Fruit fly (Drosophila melanogaster) whole organism, adult: Measurements from ENCODE around the gene CG32204.

ENCODE experiments used
- CG11617 ChIP-seq: fragments of 200-800 bp; sonication (Bioruptor generic); optimal IDR thresholded peaks from 2 replicates; lab custom pipeline; 2017; ENCODE audit warnings: mild to moderate bottlenecking, missing biosample characterization, missing genetic modification reagents, missing genetic modification characterization
- CG12768 ChIP-seq: fragments of 200-800 bp; sonication (Bioruptor generic); optimal IDR thresholded peaks from 2 replicates; lab custom pipeline; 2017; ENCODE audit warnings: missing biosample characterization, missing genetic modification characterization, mild to moderate bottlenecking, moderate library complexity, missing genetic modification reagents
- CG14711 ChIP-seq: fragments of 200-800 bp; sonication (Bioruptor generic); optimal IDR thresholded peaks from 2 replicates; lab custom pipeline; 2018; ENCODE audit warnings: missing biosample characterization, mild to moderate bottlenecking, missing genetic modification characterization, moderate library complexity
- CG1620 ChIP-seq: fragments of 200-800 bp; sonication (Bioruptor generic); optimal IDR thresholded peaks from 2 replicates; lab custom pipeline; 2016; ENCODE audit warnings: missing biosample characterization, missing genetic modification characterization
- CG33017 ChIP-seq: fragments of 200-800 bp; sonication (Bioruptor generic); optimal IDR thresholded peaks from 2 replicates; lab custom pipeline; 2018; ENCODE audit warnings: missing biosample characterization, mild to moderate bottlenecking, missing genetic modification characterization, moderate library complexity
- CG5204 ChIP-seq: fragments of 200-800 bp; sonication (Bioruptor generic); optimal IDR thresholded peaks from 2 replicates; lab custom pipeline; 2016; ENCODE audit warnings: missing biosample characterization, missing genetic modification characterization
- CG7045 ChIP-seq: fragments of 200-800 bp; sonication (Bioruptor generic); optimal IDR thresholded peaks from 2 replicates; lab custom pipeline; 2017; ENCODE audit warnings: missing biosample characterization, mild to moderate bottlenecking, missing genetic modification characterization
- CG7101 ChIP-seq: fragments of 200-800 bp; sonication (Bioruptor generic); optimal IDR thresholded peaks from 2 replicates; lab custom pipeline; 2018; ENCODE audit warnings: missing biosample characterization, mild to moderate bottlenecking, missing genetic modification characterization, moderate library complexity
- Clk ChIP-seq: fragments of 200-800 bp; sonication (Bioruptor generic); optimal IDR thresholded peaks from 2 replicates; lab custom pipeline; 2017; ENCODE audit warnings: missing biosample characterization, missing genetic modification characterization
- Crg-1 ChIP-seq: fragments of 200-800 bp; sonication (Bioruptor generic); optimal IDR thresholded peaks from 2 replicates; lab custom pipeline; 2016; ENCODE audit warnings: missing biosample characterization, missing genetic modification characterization
- Hr96 ChIP-seq: fragments of 200-800 bp; sonication (Bioruptor generic); optimal IDR thresholded peaks from 2 replicates; lab custom pipeline; 2016; ENCODE audit warnings: missing biosample characterization, missing genetic modification characterization
- Mnt ChIP-seq: fragments of 200-800 bp; sonication (Bioruptor generic); optimal IDR thresholded peaks from 2 replicates; lab custom pipeline; 2016; ENCODE audit warnings: missing biosample characterization, mild to moderate bottlenecking, missing genetic modification characterization
- bab1 ChIP-seq: fragments of 200-800 bp; sonication (Bioruptor generic); optimal IDR thresholded peaks from 3 replicates; lab custom pipeline; 2019; ENCODE audit warnings: missing biosample characterization, mild to moderate bottlenecking, missing genetic modification characterization, moderate library complexity
- cic ChIP-seq: fragments of 200-800 bp; sonication (Bioruptor generic); optimal IDR thresholded peaks from 2 replicates; lab custom pipeline; 2017; ENCODE audit warnings: missing biosample characterization, mild to moderate bottlenecking, missing genetic modification characterization, moderate library complexity
- cnc ChIP-seq, 2 experiments: fragments of >200 bp; optimal IDR thresholded peaks; 2 replicates each; lab custom pipeline; 2017
- kay ChIP-seq: fragments of 200-800 bp; sonication (Bioruptor generic); peaks from one replicate; lab custom pipeline; 2016; ENCODE audit warnings: missing biosample characterization, missing genetic modification characterization, borderline replicate concordance
- ovo ChIP-seq: fragments of 200-800 bp; sonication (Bioruptor generic); optimal IDR thresholded peaks from 2 replicates; lab custom pipeline; 2016; ENCODE audit warnings: missing biosample characterization, missing genetic modification characterization
- pad ChIP-seq: fragments of 200-800 bp; sonication (Bioruptor generic); optimal IDR thresholded peaks from 3 replicates; lab custom pipeline; 2017; ENCODE audit warnings: missing biosample characterization, missing genetic modification characterization, mild to moderate bottlenecking, moderate library complexity, missing genetic modification reagents
- tj ChIP-seq: fragments of 200-800 bp; sonication (Bioruptor generic); optimal IDR thresholded peaks from 3 replicates; lab custom pipeline; 2017; ENCODE audit warnings: missing biosample characterization, mild to moderate bottlenecking, missing genetic modification characterization, moderate library complexity
- toe ChIP-seq: fragments of 200-800 bp; sonication (Bioruptor generic); optimal IDR thresholded peaks from 2 replicates; lab custom pipeline; 2016; ENCODE audit warnings: missing biosample characterization, missing genetic modification characterization

The CG32204 gene

DNA sequence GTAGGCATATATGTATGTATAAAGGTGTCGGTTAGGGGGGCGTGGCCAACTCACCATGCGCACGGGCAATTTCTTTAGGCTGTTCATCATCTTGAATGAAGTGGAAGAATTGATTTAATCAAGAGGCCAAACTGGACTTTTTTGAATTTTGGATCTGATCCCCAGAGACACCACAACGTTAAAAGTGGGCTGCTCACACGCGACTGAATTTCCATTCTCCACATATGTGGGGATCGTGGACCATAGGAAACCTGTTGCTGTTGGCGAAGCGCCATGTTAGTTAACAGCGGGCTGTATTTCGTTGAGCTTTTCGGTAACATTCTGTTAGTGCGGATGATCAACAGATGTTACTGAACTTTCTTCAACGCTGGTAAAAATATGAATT lies 47.8 kb downstream of the CG32204 start, which contains the start of gene CG3902:
CG3902 (minus strand) TSS at position 208 of the 385 bp plus-strand sequence.
- TF ChIP-seq CG11617 (no peak), bab1 (GFP tag; lab: Kevin White, UChicago) (peak; percentile 54), CG5204 (GFP tag; lab: Kevin White, UChicago) (no peak), pad (GFP tag; lab: Kevin White, UChicago) (peak; percentile 3), CG7045 (GFP tag; lab: Kevin White, UChicago) (no peak), cic (GFP tag; lab: Kevin White, UChicago) (peak; percentile 61), Clk (GFP tag; lab: Kevin White, UChicago) (no peak), ovo (GFP tag; lab: Kevin White, UChicago) (no peak), Crg-1 (GFP tag; lab: Kevin White, UChicago) (peak; percentile 45), cnc (optimal IDR thresholded peaks at IDR 0.05; lab: Kevin White, UChicago) (no peak), kay (GFP tag; lab: Kevin White, UChicago) (no peak), CG1620 (no peak), Mnt (GFP tag; lab: Kevin White, UChicago) (peak; percentile 85), CG7101 (tag; lab: Kevin White, UChicago) (peak; percentile 45), CG33017 (tag; lab: Kevin White, UChicago) (peak; percentile 72), Hr96 (GFP tag; lab: Kevin White, UChicago) (peak; percentile 29), CG14711 (tag; lab: Kevin White, UChicago) (no peak), CG12768 (GFP tag; lab: Kevin White, UChicago) (no peak), toe (peak; percentile 2), tj (GFP tag; lab: Kevin White, UChicago) (no peak)

- no peak for TF ChIP-seq CG14711 (tag; lab: Kevin White, UChicago)
- no peak for TF ChIP-seq Hr96 (GFP tag; lab: Kevin White, UChicago)
- no peak for TF ChIP-seq Mnt (GFP tag; lab: Kevin White, UChicago)
- TF ChIP-seq CG33017 (tag; lab: Kevin White, UChicago), result no peak
- TF ChIP-seq tj (GFP tag; lab: Kevin White, UChicago), result peak; percentile 95
- peak; percentile 31 for TF ChIP-seq pad (GFP tag; lab: Kevin White, UChicago)
- no peak for TF ChIP-seq CG1620
- no peak for TF ChIP-seq kay (GFP tag; lab: Kevin White, UChicago)
- TF ChIP-seq CG7045 (GFP tag; lab: Kevin White, UChicago), result no peak
- TF ChIP-seq CG11617, result no peak
- no peak for TF ChIP-seq toe
- no peak for TF ChIP-seq CG7101 (tag; lab: Kevin White, UChicago)
- TF ChIP-seq cnc (optimal IDR thresholded peaks at IDR 0.05; lab: Kevin White, UChicago), result no peak
- peak; percentile 49 for TF ChIP-seq cic (GFP tag; lab: Kevin White, UChicago)
These were observed 48.3 kb downstream of the CG32204 start for dm6 chr3L:18897459-18898085.

DNA sequence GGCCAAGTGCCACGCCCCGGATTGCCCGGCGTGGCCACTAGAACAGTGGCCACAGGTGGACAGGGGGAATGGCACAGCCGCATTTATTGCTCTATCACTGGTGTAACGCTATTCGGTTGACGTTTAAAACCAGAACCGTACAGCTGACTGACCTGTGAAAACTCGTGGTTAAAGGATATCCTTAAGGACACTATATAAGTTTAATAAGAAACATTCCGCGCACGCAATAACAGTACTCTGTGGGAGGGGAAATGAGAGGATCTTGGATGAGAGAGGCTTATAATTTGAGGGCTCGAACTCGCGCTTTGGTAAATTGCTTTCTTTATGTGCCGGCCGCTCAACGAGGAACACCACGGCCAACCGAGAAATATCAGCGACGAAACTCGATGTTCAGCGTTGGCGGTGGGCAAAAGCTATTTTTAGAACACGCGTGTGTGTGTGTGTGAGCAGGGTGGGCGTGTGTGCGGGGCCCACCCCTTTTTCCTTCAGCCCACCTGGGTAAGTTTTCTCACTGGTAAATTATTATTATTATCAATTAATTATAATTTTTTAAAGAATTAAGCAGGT lies 49.5 kb downstream of the CG32204 start:
- TF ChIP-seq CG1620 (no peak), CG12768 (GFP tag; lab: Kevin White, UChicago) (peak; percentile 4), cic (GFP tag; lab: Kevin White, UChicago) (peak; percentile 28), CG7045 (GFP tag; lab: Kevin White, UChicago) (no peak), Hr96 (GFP tag; lab: Kevin White, UChicago) (no peak), Clk (GFP tag; lab: Kevin White, UChicago) (no peak), pad (GFP tag; lab: Kevin White, UChicago) (peak; percentile 92), ovo (GFP tag; lab: Kevin White, UChicago) (no peak), CG33017 (tag; lab: Kevin White, UChicago) (no peak), kay (GFP tag; lab: Kevin White, UChicago) (no peak), tj (GFP tag; lab: Kevin White, UChicago) (no peak), Crg-1 (GFP tag; lab: Kevin White, UChicago) (no peak), CG5204 (GFP tag; lab: Kevin White, UChicago) (no peak), toe (no peak), Mnt (GFP tag; lab: Kevin White, UChicago) (no peak), CG14711 (tag; lab: Kevin White, UChicago) (no peak), cnc (optimal IDR thresholded peaks at IDR 0.05; lab: Kevin White, UChicago) (no peak), CG7101 (tag; lab: Kevin White, UChicago) (no peak), bab1 (GFP tag; lab: Kevin White, UChicago) (no peak), CG11617 (no peak)

dm6 chr3L:18895079-18895478 lies 50.8 kb downstream of the CG32204 start:
- TF ChIP-seq CG12768 (GFP tag; lab: Kevin White, UChicago) (no peak), cic (GFP tag; lab: Kevin White, UChicago) (peak; percentile 14), pad (GFP tag; lab: Kevin White, UChicago) (peak; percentile 26)

DNA sequence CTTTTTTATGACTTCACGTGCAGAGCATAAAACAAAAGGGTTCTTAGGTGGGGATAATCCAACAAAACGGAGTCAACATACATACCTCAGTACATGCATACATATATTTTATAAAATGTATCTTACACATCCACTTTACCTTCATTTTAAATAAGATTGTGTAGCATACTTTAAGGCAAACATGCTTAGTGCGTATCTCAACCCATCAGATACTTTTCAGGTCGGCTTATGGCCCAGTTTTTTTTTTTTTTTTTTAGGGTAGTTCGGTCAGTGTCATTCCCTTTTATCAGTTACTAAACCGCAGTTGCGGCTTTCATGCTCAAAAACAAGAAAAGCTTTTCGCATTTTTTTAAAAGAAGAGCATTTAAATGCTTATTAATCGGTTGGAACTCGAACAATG lies 53.9 kb downstream of the CG32204 start, which contains the start of gene NijB:
NijB (plus strand) TSS at position 398 of the 400 bp plus-strand sequence.
- no peak for TF ChIP-seq CG12768 (GFP tag; lab: Kevin White, UChicago)
